Fruit fly (Drosophila melanogaster) Kc167 (cell line): Measurements from ENCODE around the gene CG31313.

Source experiments
- Myc ChIP-seq: fragments of >200 bp; optimal IDR thresholded peaks from 2 replicates; lab custom pipeline; 2017; ENCODE audit warnings: missing external identifiers
- Sin3A ChIP-seq: fragments of >200 bp; optimal IDR thresholded peaks from 2 replicates; lab custom pipeline; 2018; ENCODE audit warnings: missing external identifiers
- h ChIP-seq: fragments of >200 bp; optimal IDR thresholded peaks from 3 replicates; lab custom pipeline; 2018; ENCODE audit warnings: missing external identifiers
- insv ChIP-seq: fragments of >200 bp; optimal IDR thresholded peaks from 3 replicates; lab custom pipeline; 2018; ENCODE audit warnings: missing external identifiers
- psq ChIP-seq: fragments of >200 bp; optimal IDR thresholded peaks from 2 replicates; lab custom pipeline; 2017; ENCODE audit warnings: missing external identifiers
- ttk ChIP-seq: sonication (Bioruptor generic); optimal IDR thresholded peaks from 2 replicates; lab custom pipeline; 2017; ENCODE audit warnings: missing external identifiers

Gene CG31313

dm6 chr3R:14567329-14567728, at the start of gene CG31313:
TSS of gene CG31313 (minus strand) at chr3R:14567429.
- no peak for TF ChIP-seq Sin3A (lab: Kevin White, UChicago)
- TF ChIP-seq Myc (lab: Kevin White, UChicago) = no peak
- no peak for TF ChIP-seq h
- TF ChIP-seq ttk = no peak
- TF ChIP-seq insv (lab: Kevin White, UChicago) = no peak
- TF ChIP-seq psq (lab: Kevin White, UChicago) = no peak

dm6 chr3R:14608892-14609692, 41.9 kb upstream of the CG31313 start, which contains the start of gene CG14853:
TSS of gene CG14853 (plus strand) at chr3R:14609642.
- TF ChIP-seq ttk (no peak), Sin3A (lab: Kevin White, UChicago) (no peak), psq (lab: Kevin White, UChicago) (no peak), insv (lab: Kevin White, UChicago) (no peak), h (no peak), Myc (lab: Kevin White, UChicago) (no peak)

dm6 chr3R:14597935-14598424, 30.8 kb upstream of the CG31313 start:
- TF ChIP-seq h (no peak), Myc (lab: Kevin White, UChicago) (no peak), psq (lab: Kevin White, UChicago) (no peak), insv (lab: Kevin White, UChicago) (no peak), ttk (no peak), Sin3A (lab: Kevin White, UChicago) (no peak)

dm6 chr3R:14590753-14591535, 23.7 kb upstream of the CG31313 start:
- TF ChIP-seq ttk (no peak), Sin3A (lab: Kevin White, UChicago) (no peak), psq (lab: Kevin White, UChicago) (no peak), h (no peak), Myc (lab: Kevin White, UChicago) (no peak), insv (lab: Kevin White, UChicago) (no peak)

dm6 chr3R:14589483-14589882, 22.3 kb upstream of the CG31313 start:
- TF ChIP-seq psq (lab: Kevin White, UChicago) = no peak
- no peak for TF ChIP-seq Myc (lab: Kevin White, UChicago)
- TF ChIP-seq Sin3A (lab: Kevin White, UChicago) = no peak
- TF ChIP-seq h = no peak
- no peak for TF ChIP-seq ttk
- TF ChIP-seq insv (lab: Kevin White, UChicago) = no peak

dm6 chr3R:14586480-14587443, 19.5 kb upstream of the CG31313 start:
- TF ChIP-seq psq (lab: Kevin White, UChicago) (no peak), h (no peak), insv (lab: Kevin White, UChicago) (no peak), ttk (no peak), Sin3A (lab: Kevin White, UChicago) (no peak), Myc (lab: Kevin White, UChicago) (no peak)

- no peak for TF ChIP-seq Sin3A (lab: Kevin White, UChicago)
- no peak for TF ChIP-seq ttk
- TF ChIP-seq h = no peak
- no peak for TF ChIP-seq insv (lab: Kevin White, UChicago)
- no peak for TF ChIP-seq Myc (lab: Kevin White, UChicago)
- no peak for TF ChIP-seq psq (lab: Kevin White, UChicago)
These were observed 12.9 kb upstream of the CG31313 start for dm6 chr3R:14580045-14580579.

- TF ChIP-seq Sin3A (lab: Kevin White, UChicago) = no peak
- TF ChIP-seq Myc (lab: Kevin White, UChicago) = no peak
- no peak for TF ChIP-seq ttk
- no peak for TF ChIP-seq psq (lab: Kevin White, UChicago)
- TF ChIP-seq insv (lab: Kevin White, UChicago) = no peak
- TF ChIP-seq h = no peak
These were observed 10.7 kb upstream of the CG31313 start for dm6 chr3R:14577803-14578493.

dm6 chr3R:14576692-14577646, 9.7 kb upstream of the CG31313 start, which contains the start of gene stumps:
TSS of gene stumps (plus strand) at chr3R:14577217.
- TF ChIP-seq Myc (lab: Kevin White, UChicago) = no peak
- no peak for TF ChIP-seq ttk
- TF ChIP-seq insv (lab: Kevin White, UChicago) = no peak
- TF ChIP-seq psq (lab: Kevin White, UChicago) = no peak
- TF ChIP-seq Sin3A (lab: Kevin White, UChicago) = no peak

dm6 chr3R:14576511-14576691, 9.2 kb upstream of the CG31313 start, which contains the start of gene CG44094:
TSS of gene CG44094 (minus strand) at chr3R:14576611.
- TF ChIP-seq psq (lab: Kevin White, UChicago) (no peak), Sin3A (lab: Kevin White, UChicago) (no peak), insv (lab: Kevin White, UChicago) (no peak), Myc (lab: Kevin White, UChicago) (no peak), h (no peak), ttk (no peak)
